Worm (Caenorhabditis elegans) whole organism, midembryonic: ENCODE data around the gene srw-120.

Experiments
- T22C8.4 ChIP-seq: fragments of 200-800 bp; sonication (Bioruptor generic); IDR thresholded peaks from 2 replicates; pipeline ENCODE4 v1.3.6; 2022; ENCODE audit warnings: missing genetic modification characterization, missing compliant biosample characterization
- cog-1 ChIP-seq: sonication (generic microtip); optimal IDR thresholded peaks from 2 replicates; lab custom pipeline; 2016; ENCODE audit warnings: missing genetic modification characterization, missing compliant biosample characterization
- flt-1 ChIP-seq: fragments of 200-800 bp; sonication (Bioruptor generic); IDR thresholded peaks from 2 replicates; pipeline ENCODE4 v1.3.6; 2022; ENCODE audit warnings: missing genetic modification characterization, missing compliant biosample characterization
- klf-2 ChIP-seq: fragments of 200-800 bp; sonication (Bioruptor generic); conservative IDR thresholded peaks from 2 replicates; pipeline ENCODE4 v1.3.6; 2022; ENCODE audit warnings: missing genetic modification reagents, missing genetic modification characterization, missing compliant biosample characterization
- med-1 ChIP-seq: sonication (generic microtip); optimal IDR thresholded peaks from 2 replicates; lab custom pipeline; 2017; ENCODE audit warnings: missing genetic modification characterization, mild to moderate bottlenecking, missing compliant biosample characterization, antibody characterized with exemption, missing genetic modification reagents; ENCODE audit not compliant: insufficient read depth
- ref-1 ChIP-seq: fragments of 200-800 bp; sonication (Bioruptor generic); conservative IDR thresholded peaks from 2 replicates; pipeline ENCODE4 v1.3.6; 2022; ENCODE audit warnings: missing genetic modification reagents, missing genetic modification characterization, missing compliant biosample characterization
- tab-1 ChIP-seq: fragments of 200-800 bp; sonication (Bioruptor generic); IDR thresholded peaks from 2 replicates; pipeline ENCODE4 v1.3.6; 2022; ENCODE audit warnings: missing genetic modification characterization, missing compliant biosample characterization
- ztf-23 ChIP-seq: fragments of 200-800 bp; sonication (Bioruptor generic); IDR thresholded peaks from 2 replicates; pipeline ENCODE4 v1.3.6; 2022; ENCODE audit warnings: missing genetic modification reagents, missing genetic modification characterization, missing compliant biosample characterization
- ztf-29 ChIP-seq: fragments of 200-800 bp; sonication (Bioruptor generic); IDR thresholded peaks from 2 replicates; pipeline ENCODE4 v1.3.6; 2022; ENCODE audit warnings: missing genetic modification reagents, missing genetic modification characterization, missing compliant biosample characterization

srw-120 gene

ce11 chrV:3021306-3021705 is 25.3 kb upstream of the srw-120 start, which contains the start of gene irld-12:
TSS of gene irld-12 (minus strand) at chrV:3021406.
- no peak for TF ChIP-seq tab-1 (GFP tag; lab: Robert Waterston, UW)
- no peak for TF ChIP-seq cog-1

- TF ChIP-seq ztf-29 (no peak), cog-1 (no peak), med-1 (no peak)
Observed at ce11 chrV:3017930-3018329, 21.9 kb upstream of the srw-120 start.

ce11 chrV:3014185-3014584 is 18.2 kb upstream of the srw-120 start, which contains the start of gene K12D9.1:
TSS of gene K12D9.1 (plus strand) at chrV:3014485.
- TF ChIP-seq ztf-23 (GFP tag; lab: Robert Waterston, UW): no peak
- no peak for TF ChIP-seq flt-1 (GFP tag; lab: Robert Waterston, UW)
- no peak for TF ChIP-seq med-1
- TF ChIP-seq T22C8.4 (GFP tag; lab: Robert Waterston, UW): no peak
- no peak for TF ChIP-seq cog-1
- TF ChIP-seq tab-1 (GFP tag; lab: Robert Waterston, UW): no peak
- no peak for TF ChIP-seq ref-1 (GFP tag; lab: Robert Waterston, UW)
- TF ChIP-seq ztf-29: no peak
- TF ChIP-seq klf-2 (GFP tag; lab: Robert Waterston, UW): no peak

ce11 chrV:3011394-3011793 is 15.4 kb upstream of the srw-120 start, which contains the start of gene srw-135:
TSS of gene srw-135 (minus strand) at chrV:3011494.
- TF ChIP-seq ztf-29 (no peak), med-1 (no peak), flt-1 (GFP tag; lab: Robert Waterston, UW) (no peak), T22C8.4 (GFP tag; lab: Robert Waterston, UW) (no peak), ref-1 (GFP tag; lab: Robert Waterston, UW) (no peak), ztf-23 (GFP tag; lab: Robert Waterston, UW) (no peak), tab-1 (GFP tag; lab: Robert Waterston, UW) (no peak), cog-1 (no peak), klf-2 (GFP tag; lab: Robert Waterston, UW) (no peak)

- TF ChIP-seq ztf-29 (no peak), flt-1 (GFP tag; lab: Robert Waterston, UW) (no peak), cog-1 (no peak)
Observed at ce11 chrV:3010468-3010867, 14.5 kb upstream of the srw-120 start, which contains the start of gene srw-136. TSS of gene srw-136 (minus strand) at chrV:3010568.

- no peak for TF ChIP-seq flt-1 (GFP tag; lab: Robert Waterston, UW)
- no peak for TF ChIP-seq ztf-23 (GFP tag; lab: Robert Waterston, UW)
- TF ChIP-seq cog-1: no peak
- TF ChIP-seq ref-1 (GFP tag; lab: Robert Waterston, UW): no peak
- no peak for TF ChIP-seq klf-2 (GFP tag; lab: Robert Waterston, UW)
- TF ChIP-seq T22C8.4 (GFP tag; lab: Robert Waterston, UW): no peak
- TF ChIP-seq ztf-29: no peak
- no peak for TF ChIP-seq tab-1 (GFP tag; lab: Robert Waterston, UW)
- no peak for TF ChIP-seq med-1
Observed at ce11 chrV:3005964-3006363, 10.0 kb upstream of the srw-120 start, which contains the start of gene srw-112. TSS of gene srw-112 (minus strand) at chrV:3006064.

- TF ChIP-seq cog-1 (no peak), tab-1 (GFP tag; lab: Robert Waterston, UW) (no peak)
Observed at ce11 chrV:2999736-3000135, 3.7 kb upstream of the srw-120 start, which contains the start of gene srw-119. TSS of gene srw-119 (minus strand) at chrV:2999836.

ce11 chrV:2993816-2994215 is 2.2 kb downstream of the srw-120 start, which contains the start of gene srw-115:
TSS of gene srw-115 (minus strand) at chrV:2993916.
- TF ChIP-seq ztf-23 (GFP tag; lab: Robert Waterston, UW): no peak
- no peak for TF ChIP-seq ztf-29
- no peak for TF ChIP-seq ref-1 (GFP tag; lab: Robert Waterston, UW)
- no peak for TF ChIP-seq tab-1 (GFP tag; lab: Robert Waterston, UW)
- no peak for TF ChIP-seq T22C8.4 (GFP tag; lab: Robert Waterston, UW)
- TF ChIP-seq klf-2 (GFP tag; lab: Robert Waterston, UW): no peak
- no peak for TF ChIP-seq flt-1 (GFP tag; lab: Robert Waterston, UW)
- TF ChIP-seq med-1: no peak
- TF ChIP-seq cog-1: no peak

ce11 chrV:2992060-2992459 is 3.9 kb downstream of the srw-120 start:
- TF ChIP-seq tab-1 (GFP tag; lab: Robert Waterston, UW) (no peak), ztf-23 (GFP tag; lab: Robert Waterston, UW) (no peak), ref-1 (GFP tag; lab: Robert Waterston, UW) (no peak), med-1 (no peak), cog-1 (no peak), klf-2 (GFP tag; lab: Robert Waterston, UW) (no peak), ztf-29 (no peak), flt-1 (GFP tag; lab: Robert Waterston, UW) (no peak), T22C8.4 (GFP tag; lab: Robert Waterston, UW) (no peak)

ce11 chrV:2991485-2991884 is 4.5 kb downstream of the srw-120 start, which contains the start of gene srw-121:
TSS of gene srw-121 (minus strand) at chrV:2991585.
- TF ChIP-seq ztf-29 (no peak), klf-2 (GFP tag; lab: Robert Waterston, UW) (no peak), T22C8.4 (GFP tag; lab: Robert Waterston, UW) (no peak)

ce11 chrV:2987407-2987806 is 8.6 kb downstream of the srw-120 start, which contains the start of gene srh-85:
TSS of gene srh-85 (minus strand) at chrV:2987507.
- TF ChIP-seq T22C8.4 (GFP tag; lab: Robert Waterston, UW): no peak
- TF ChIP-seq ztf-23 (GFP tag; lab: Robert Waterston, UW): no peak
- no peak for TF ChIP-seq cog-1
- TF ChIP-seq med-1: no peak
- TF ChIP-seq flt-1 (GFP tag; lab: Robert Waterston, UW): no peak
- no peak for TF ChIP-seq klf-2 (GFP tag; lab: Robert Waterston, UW)
- no peak for TF ChIP-seq tab-1 (GFP tag; lab: Robert Waterston, UW)
- no peak for TF ChIP-seq ref-1 (GFP tag; lab: Robert Waterston, UW)
- TF ChIP-seq ztf-29: no peak
